Fruit fly (Drosophila melanogaster): ENCODE data around the gene CG5026.

Gene CG5026

DNA sequence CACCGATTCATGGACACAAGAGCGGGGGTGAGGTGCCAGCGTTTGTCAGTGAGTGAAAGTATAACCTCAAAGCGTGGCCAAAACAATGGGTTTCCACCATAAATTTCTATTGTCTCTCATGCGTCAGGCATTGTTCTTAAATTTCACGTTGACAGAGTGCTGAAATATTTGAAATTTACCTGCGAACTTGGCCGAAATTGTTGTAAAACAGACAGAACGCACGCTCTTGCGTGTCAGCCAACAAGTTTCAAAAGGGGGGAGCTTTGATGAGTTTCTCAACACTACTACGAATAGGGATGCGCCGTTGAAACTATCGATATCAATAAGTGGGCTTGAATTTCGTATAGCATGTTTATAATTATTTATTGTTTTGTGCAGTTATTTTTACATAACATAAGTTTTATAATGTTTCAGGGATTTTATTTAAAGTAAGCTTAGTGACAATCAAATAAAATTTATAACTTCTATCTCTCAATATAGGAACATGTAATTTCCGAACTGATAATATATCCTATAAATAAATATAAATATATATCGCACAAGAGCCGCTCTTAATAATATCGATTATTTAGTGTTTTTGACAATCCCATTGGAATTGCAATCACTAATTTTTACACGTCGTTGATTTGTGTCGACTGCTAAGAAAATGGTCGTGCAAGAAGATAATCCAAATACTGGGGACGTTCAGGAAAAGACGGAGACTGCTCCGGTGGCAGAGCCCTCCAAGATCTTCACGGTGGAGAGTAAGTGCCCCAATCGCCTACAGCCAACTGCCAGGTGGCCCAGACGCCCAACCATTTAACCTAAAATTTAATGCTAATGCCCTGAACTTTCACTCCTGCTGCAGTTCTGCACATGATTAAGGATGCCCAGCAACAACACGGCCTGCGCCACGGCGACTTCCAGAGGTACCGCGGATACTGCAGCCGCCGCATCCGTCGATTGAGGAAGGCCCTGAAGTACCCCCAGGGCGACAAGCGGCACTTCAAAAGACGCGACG is 6.5 kb downstream of the CG5026 start, which contains the start of the genes pix and Srp68 (continued):
- no peak for TF ChIP-seq so (GFP tag; IDR thresholded peaks at IDR 0.05)

DNA sequence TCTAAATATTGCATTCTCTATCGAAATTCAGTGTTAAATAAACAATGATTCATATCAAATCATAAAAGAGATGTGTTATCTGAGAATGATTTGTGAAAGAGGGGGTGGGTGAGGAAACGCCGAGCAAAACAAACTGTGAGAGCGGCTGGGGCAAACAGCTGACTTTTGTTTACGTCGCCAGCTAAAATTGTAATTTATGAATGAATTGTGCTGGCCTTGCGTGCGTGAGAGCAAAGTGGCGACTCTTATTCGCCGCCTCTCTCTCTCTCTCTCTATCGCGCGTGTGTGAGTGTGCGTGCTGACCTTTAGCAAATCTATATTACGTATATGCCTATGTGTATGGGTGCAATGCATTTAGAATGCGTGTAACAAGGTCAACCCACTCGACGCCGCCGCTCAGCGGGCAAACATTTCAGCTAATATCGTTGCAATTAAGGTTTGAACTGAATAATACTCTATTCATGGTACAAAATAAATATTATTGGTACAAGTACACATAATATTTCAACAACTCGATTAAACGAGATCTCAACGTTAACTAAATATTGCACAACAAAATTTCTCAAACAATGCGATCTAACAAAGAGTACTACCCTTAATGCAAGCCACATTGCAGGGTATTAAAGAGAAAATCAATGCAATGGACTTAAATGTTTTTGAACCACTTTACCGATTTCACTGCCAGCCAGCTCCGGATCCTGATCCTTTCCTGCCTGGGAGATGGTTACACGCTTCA is 10.5 kb downstream of the CG5026 start:
- 0 out of 2 replicates have a peak, but pooled peaks have one; percentile 18 for TF ChIP-seq Doc2 (GFP tag; IDR thresholded peaks at IDR 0.05)
- TF ChIP-seq CG6765 (GFP tag; optimal IDR thresholded peaks at IDR 0.05), result no peak
- TF ChIP-seq CG11247 (GFP tag; IDR thresholded peaks at IDR 0.05), result no peak
- TF ChIP-seq eve (GFP tag; optimal IDR thresholded peaks at IDR 0.05), result no peak
- peak; percentile 21 for TF ChIP-seq Blimp-1 (GFP tag; optimal IDR thresholded peaks at IDR 0.05)
- no peak for TF ChIP-seq Vsx1 (GFP tag; optimal IDR thresholded peaks at IDR 0.05)
- peak; percentile 42; the same call in 1 of the 2 replicates for TF ChIP-seq CG14441 (GFP tag; IDR thresholded peaks at IDR 0.05)
- TF ChIP-seq Xrp1 (GFP tag; IDR thresholded peaks at IDR 0.05), result 0 out of 2 replicates have a peak, but pooled peaks have one; percentile 21
- TF ChIP-seq Ets65A (GFP tag), result peak; percentile 9
- 0 out of 2 replicates have a peak, but pooled peaks have one; percentile 21 for TF ChIP-seq CG11696 (GFP tag; IDR thresholded peaks at IDR 0.05)
- TF ChIP-seq NfI (GFP tag; optimal IDR thresholded peaks at IDR 0.05), result no peak
- no peak for TF ChIP-seq usp (GFP tag; optimal IDR thresholded peaks at IDR 0.05)
- no peak for TF ChIP-seq CG15269 (tag; optimal IDR thresholded peaks at IDR 0.05)
- TF ChIP-seq Pdp1 (GFP tag; optimal IDR thresholded peaks at IDR 0.05), result peak in 1 of 2 experiments; percentile 70
- TF ChIP-seq ab (GFP tag; optimal IDR thresholded peaks at IDR 0.05), result no peak
- no peak for TF ChIP-seq CG32772 (GFP tag; IDR thresholded peaks at IDR 0.05)
- no peak for TF ChIP-seq mam (GFP tag; optimal IDR thresholded peaks at IDR 0.05)
- TF ChIP-seq Sox100B (GFP tag; optimal IDR thresholded peaks at IDR 0.05), result no peak
- TF ChIP-seq CG17802 (tag; optimal IDR thresholded peaks at IDR 0.05), result no peak
- TF ChIP-seq CG8478 (optimal IDR thresholded peaks at IDR 0.05), result no peak
- peak; percentile 85 for TF ChIP-seq sens (GFP tag)
- peak; percentile 15 for TF ChIP-seq sug (tag; optimal IDR thresholded peaks at IDR 0.05)
- TF ChIP-seq HHEX (GFP tag; optimal IDR thresholded peaks at IDR 0.05), result no peak
- TF ChIP-seq CG4854 (GFP tag; optimal IDR thresholded peaks at IDR 0.05), result no peak
- TF ChIP-seq psq (GFP tag; optimal IDR thresholded peaks at IDR 0.05), result peak; percentile 16
- TF ChIP-seq esg (GFP tag; conservative IDR thresholded peaks at IDR 0.05), result peak; percentile 25; the same call in 1 of the 2 replicates
- no peak for TF ChIP-seq Optix (GFP tag; IDR thresholded peaks at IDR 0.05)
- TF ChIP-seq bsh (GFP tag; optimal IDR thresholded peaks at IDR 0.05), result peak in 1 of 2 experiments; percentile 47
- no peak for TF ChIP-seq crc (GFP tag; optimal IDR thresholded peaks at IDR 0.05)
- TF ChIP-seq grn (GFP tag; optimal IDR thresholded peaks at IDR 0.05), result peak; percentile 71
- no peak for TF ChIP-seq Fer2 (tag; optimal IDR thresholded peaks at IDR 0.05)
- peak; percentile 15; the same call in 1 of the 2 replicates for TF ChIP-seq hbn (GFP tag; IDR thresholded peaks at IDR 0.05; ENCODE audit: partially characterized antibody)
- peak; percentile 2 for TF ChIP-seq Mes4 (GFP tag; optimal IDR thresholded peaks at IDR 0.05)
- peak; percentile 7 for TF ChIP-seq phol (tag; optimal IDR thresholded peaks at IDR 0.05)
- TF ChIP-seq CG8089 (GFP tag; optimal IDR thresholded peaks at IDR 0.05), result no peak
- TF ChIP-seq CG5953 (GFP tag; IDR thresholded peaks at IDR 0.05), result 0 out of 2 replicates have a peak, but pooled peaks have one; percentile 24
- TF ChIP-seq CG12299 (tag; optimal IDR thresholded peaks at IDR 0.05), result no peak
- no peak for TF ChIP-seq CG9817 (tag; optimal IDR thresholded peaks at IDR 0.05)
- TF ChIP-seq inv (GFP tag; IDR thresholded peaks at IDR 0.05; ENCODE audit: partially characterized antibody), result no peak
- TF ChIP-seq Dip2 (GFP tag; IDR thresholded peaks at IDR 0.05), result no peak
- peak; percentile 17; the same call in 1 of the 3 replicates for TF ChIP-seq zen2 (GFP tag; IDR thresholded peaks at IDR 0.05; ENCODE audit: partially characterized antibody)
- TF ChIP-seq CG11093 (GFP tag; IDR thresholded peaks at IDR 0.05), result 0 out of 3 replicates have a peak, but pooled peaks have one; percentile 14
- no peak for TF ChIP-seq CG18476 (GFP tag; optimal IDR thresholded peaks at IDR 0.05)
- 0 out of 2 replicates have a peak, but pooled peaks have one; percentile 14 for TF ChIP-seq E2f1 (GFP tag; IDR thresholded peaks at IDR 0.05)
